Worm (Caenorhabditis elegans) whole organism, L4 larva: ENCODE measurements around the gene ZC116.1.
A peak's percentile ranks its signal among the peaks of the same experiment; 100 is the strongest.

Experiments used
- F10B5.3 ChIP-seq: sonication (generic microtip); optimal IDR thresholded peaks from 2 replicates; lab custom pipeline; 2016; ENCODE audit warnings: mild to moderate bottlenecking, missing genetic modification characterization, missing compliant biosample characterization
- F26F4.8 ChIP-seq: fragments of 200-800 bp; sonication (Bioruptor generic); conservative IDR thresholded peaks from 2 replicates; pipeline ENCODE4 v1.3.6; 2022; ENCODE audit warnings: missing genetic modification characterization, missing compliant biosample characterization
- Y105C5A.15 ChIP-seq: fragments of 200-800 bp; sonication (Bioruptor generic); IDR thresholded peaks from 2 replicates; pipeline ENCODE4 v1.3.6; 2022; ENCODE audit warnings: missing genetic modification characterization, missing compliant biosample characterization
- Y48G9A.11 ChIP-seq: fragments of 200-800 bp; sonication (Bioruptor generic); IDR thresholded peaks from 2 replicates; pipeline ENCODE4 v1.3.6; 2022; ENCODE audit warnings: missing genetic modification reagents, missing genetic modification characterization, missing compliant biosample characterization
- Y75B8A.6 ChIP-seq: fragments of 200-800 bp; sonication (Bioruptor generic); IDR thresholded peaks from 2 replicates; pipeline ENCODE4 v1.3.6; 2022; ENCODE audit warnings: missing genetic modification reagents, missing genetic modification characterization, missing compliant biosample characterization
- ZK546.5 ChIP-seq, 2 experiments: sonication (generic microtip); optimal IDR thresholded peaks; 2 replicates each; lab custom pipeline; 2017; ENCODE audit warnings: missing biosample characterization in 2 of 2, missing genetic modification characterization in 2 of 2
- aha-1 ChIP-seq: fragments of 150-350 bp; peaks from one replicate; lab custom pipeline; 2014; ENCODE audit warnings: missing biosample characterization, missing genetic modification characterization
- aly-2 ChIP-seq: sonication (generic microtip); optimal IDR thresholded peaks from 2 replicates; lab custom pipeline; 2018; ENCODE audit warnings: missing biosample characterization, missing genetic modification characterization
- arid-1 ChIP-seq: fragments of 200-800 bp; sonication (Bioruptor generic); conservative IDR thresholded peaks from 2 replicates; pipeline ENCODE4 v1.3.6; 2022; ENCODE audit warnings: missing genetic modification reagents, missing genetic modification characterization, missing compliant biosample characterization
- ceh-44 ChIP-seq: fragments of 200-800 bp; sonication (Bioruptor generic); IDR thresholded peaks from 2 replicates; pipeline ENCODE4 v1.3.6; 2022; ENCODE audit warnings: missing genetic modification reagents, missing genetic modification characterization, missing compliant biosample characterization
- ceh-62 ChIP-seq: sonication (generic microtip); optimal IDR thresholded peaks from 2 replicates; lab custom pipeline; 2017; ENCODE audit warnings: missing biosample characterization, missing genetic modification characterization
- ceh-82 ChIP-seq: sonication (generic microtip); optimal IDR thresholded peaks from 2 replicates; lab custom pipeline; 2017; ENCODE audit warnings: missing biosample characterization, missing genetic modification characterization
- ctbp-1 ChIP-seq: fragments of 200-800 bp; sonication (Bioruptor generic); IDR thresholded peaks from 2 replicates; pipeline ENCODE4 v1.3.6; 2022; ENCODE audit warnings: missing genetic modification reagents, missing genetic modification characterization, missing compliant biosample characterization
- dve-1 ChIP-seq: sonication (generic microtip); optimal IDR thresholded peaks from 2 replicates; lab custom pipeline; 2017; ENCODE audit warnings: antibody characterized with exemption, mild to moderate bottlenecking, missing genetic modification characterization, missing compliant biosample characterization; ENCODE audit not compliant: insufficient read depth
- egl-27 ChIP-seq: sonication (generic microtip); optimal IDR thresholded peaks from 3 replicates; lab custom pipeline; 2017; ENCODE audit warnings: missing biosample characterization, missing genetic modification reagents, missing genetic modification characterization
- egl-43 ChIP-seq: fragments of 200-800 bp; sonication (Bioruptor generic); IDR thresholded peaks from 2 replicates; pipeline ENCODE4 v1.3.6; 2022; ENCODE audit warnings: missing genetic modification reagents, missing genetic modification characterization, missing compliant biosample characterization
- fkh-10 ChIP-seq: fragments of 150-350 bp; optimal IDR thresholded peaks from 2 replicates; lab custom pipeline; 2014; ENCODE audit warnings: missing biosample characterization, missing genetic modification reagents, missing genetic modification characterization
- hmg-1.1 ChIP-seq: fragments of 200-800 bp; sonication (Bioruptor generic); IDR thresholded peaks from 2 replicates; pipeline ENCODE4 v1.3.6; 2022; ENCODE audit warnings: missing genetic modification reagents, missing genetic modification characterization, missing compliant biosample characterization
- lin-1 ChIP-seq: fragments of 200-800 bp; sonication (Bioruptor generic); IDR thresholded peaks from 2 replicates; pipeline ENCODE4 v1.3.6; 2022; ENCODE audit warnings: missing genetic modification reagents, missing genetic modification characterization, missing compliant biosample characterization
- lin-15B ChIP-seq: fragments of 150-350 bp; sonication (generic microtip); optimal IDR thresholded peaks from 3 replicates; lab custom pipeline; 2014; ENCODE audit warnings: missing biosample characterization, missing genetic modification characterization
- lin-29 ChIP-seq: fragments of 200-800 bp; sonication (Bioruptor generic); IDR thresholded peaks from 2 replicates; pipeline ENCODE4 v1.3.6; 2022; ENCODE audit warnings: missing genetic modification reagents, missing genetic modification characterization, missing compliant biosample characterization
- lir-3 ChIP-seq: sonication (generic microtip); optimal IDR thresholded peaks from 2 replicates; lab custom pipeline; 2016; ENCODE audit warnings: mild to moderate bottlenecking, missing genetic modification characterization, missing compliant biosample characterization
- lsy-2 ChIP-seq, 2 experiments: fragments of 150-350 bp in 1 of 2; sonication (generic microtip) in 1 of 2; optimal IDR thresholded peaks; 2 replicates each; lab custom pipeline; 2014 to 2017; ENCODE audit warnings: missing biosample characterization in 2 of 2, missing genetic modification characterization in 2 of 2
- madf-9 ChIP-seq: fragments of 200-800 bp; sonication (Bioruptor generic); conservative IDR thresholded peaks from 2 replicates; pipeline ENCODE4 v1.3.6; 2022; ENCODE audit warnings: missing genetic modification reagents, missing genetic modification characterization, missing compliant biosample characterization
- mdt-29 ChIP-seq: fragments of 200-800 bp; sonication (Bioruptor generic); IDR thresholded peaks from 2 replicates; pipeline ENCODE4 v1.3.6; 2022; ENCODE audit warnings: missing genetic modification reagents, missing genetic modification characterization, missing compliant biosample characterization
- mes-2 ChIP-seq: sonication (generic microtip); optimal IDR thresholded peaks from 2 replicates; lab custom pipeline; 2016; ENCODE audit warnings: missing genotype, mild to moderate bottlenecking, missing genetic modification characterization, missing compliant biosample characterization; ENCODE audit not compliant: poor library complexity, severe bottlenecking
- mxl-2 ChIP-seq: fragments of 200-800 bp; sonication (Bioruptor generic); conservative IDR thresholded peaks from 2 replicates; pipeline ENCODE4 v1.3.6; 2022; ENCODE audit warnings: missing genetic modification reagents, missing genetic modification characterization, missing compliant biosample characterization
- mxl-3 ChIP-seq: fragments of 200-800 bp; sonication (Bioruptor generic); optimal IDR thresholded peaks from 2 replicates; lab custom pipeline; 2018; ENCODE audit warnings: mild to moderate bottlenecking, missing genetic modification characterization, missing compliant biosample characterization
- nhr-10 ChIP-seq: fragments of 150-350 bp; optimal IDR thresholded peaks from 2 replicates; lab custom pipeline; 2014; ENCODE audit warnings: missing biosample characterization, missing genetic modification characterization
- nhr-102 ChIP-seq: sonication (generic microtip); optimal IDR thresholded peaks from 2 replicates; lab custom pipeline; 2016; ENCODE audit warnings: mild to moderate bottlenecking, missing genetic modification characterization, moderate library complexity, missing compliant biosample characterization
- nhr-25 ChIP-seq: sonication (generic microtip); optimal IDR thresholded peaks from 2 replicates; lab custom pipeline; 2017; ENCODE audit warnings: missing genetic modification characterization, mild to moderate bottlenecking, missing compliant biosample characterization, antibody characterized with exemption, moderate library complexity, borderline replicate concordance; ENCODE audit not compliant: insufficient read depth
- nhr-28 ChIP-seq: fragments of 150-350 bp; optimal IDR thresholded peaks from 2 replicates; lab custom pipeline; 2014; ENCODE audit warnings: missing biosample characterization, missing genetic modification characterization
- nhr-41 ChIP-seq: fragments of 200-800 bp; sonication (Bioruptor generic); IDR thresholded peaks from 2 replicates; pipeline ENCODE4 v1.3.6; 2022; ENCODE audit warnings: missing genetic modification reagents, missing genetic modification characterization, missing compliant biosample characterization
- nhr-6 ChIP-seq: fragments of 150-350 bp; optimal IDR thresholded peaks from 2 replicates; lab custom pipeline; 2014; ENCODE audit warnings: missing biosample characterization, missing genetic modification characterization
- nhr-76 ChIP-seq: fragments of 150-350 bp; optimal IDR thresholded peaks from 2 replicates; lab custom pipeline; 2014; ENCODE audit warnings: missing biosample characterization, missing genetic modification characterization
- pqm-1 ChIP-seq: sonication (generic microtip); optimal IDR thresholded peaks from 2 replicates; lab custom pipeline; 2017; ENCODE audit warnings: missing biosample characterization, missing genetic modification characterization
- sdz-12 ChIP-seq: fragments of 200-800 bp; sonication (Bioruptor generic); optimal IDR thresholded peaks from 2 replicates; lab custom pipeline; 2018; ENCODE audit warnings: mild to moderate bottlenecking, missing genetic modification characterization, missing compliant biosample characterization
- set-16 ChIP-seq: fragments of 200-800 bp; sonication (Bioruptor generic); IDR thresholded peaks from 2 replicates; pipeline ENCODE4 v1.3.6; 2022; ENCODE audit warnings: missing genetic modification reagents, missing genetic modification characterization, missing compliant biosample characterization
- snpc-4 ChIP-seq: fragments of 150-350 bp; optimal IDR thresholded peaks from 2 replicates; lab custom pipeline; 2014; ENCODE audit warnings: missing biosample characterization, missing genetic modification characterization
- spr-1 ChIP-seq: sonication (generic microtip); optimal IDR thresholded peaks from 2 replicates; lab custom pipeline; 2016; ENCODE audit warnings: mild to moderate bottlenecking, missing genetic modification characterization, missing compliant biosample characterization
- unc-39 ChIP-seq: sonication (generic microtip); optimal IDR thresholded peaks from 2 replicates; lab custom pipeline; 2017; ENCODE audit warnings: missing biosample characterization, missing genetic modification characterization
- unc-62 ChIP-seq, 3 experiments: fragments of 150-350 bp in 1 of 3; sonication (generic microtip); optimal IDR thresholded peaks in 2 of 3; peaks in 1 of 3; 1 replicate in 1 of 3; 2 replicates in 2 of 3; lab custom pipeline; 2014 to 2017; ENCODE audit warnings: missing biosample characterization in 3 of 3, missing genetic modification characterization in 3 of 3, missing genetic modification reagents in 3 of 3, missing genotype in 1 of 3
- zag-1 ChIP-seq: fragments of 150-350 bp; optimal IDR thresholded peaks from 2 replicates; lab custom pipeline; 2014; ENCODE audit warnings: missing biosample characterization, missing genetic modification characterization

Gene ZC116.1

DNA sequence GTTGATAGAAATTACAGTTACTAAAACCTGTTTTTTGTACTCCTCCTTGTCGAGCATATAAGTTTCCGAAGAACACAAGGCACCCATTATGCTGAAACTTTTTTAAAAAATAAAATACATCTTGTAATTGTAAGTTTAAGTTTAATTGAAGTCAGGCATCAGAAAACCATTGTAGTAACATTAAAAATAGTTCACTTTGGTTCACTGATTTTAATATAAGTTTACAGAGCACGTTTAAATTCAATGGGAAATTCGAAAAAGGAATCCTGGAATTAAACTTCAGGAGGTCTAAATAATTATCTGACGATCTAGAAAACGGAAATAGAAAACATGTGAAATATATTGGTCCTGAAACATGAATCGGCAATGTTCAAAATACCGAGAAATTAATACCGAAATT is 30.8 kb downstream of the ZC116.1 start, which contains the start of gene gpa-8:
TSS of gene gpa-8 (minus strand) at position 101 of the 400 bp plus-strand sequence.
- TF ChIP-seq Y105C5A.15 (GFP tag; lab: Robert Waterston, UW): no peak
- no peak for TF ChIP-seq aha-1 (tag; lab: Kevin White, UChicago)
- TF ChIP-seq lin-29 (GFP tag; lab: Robert Waterston, UW): no peak
- TF ChIP-seq nhr-28 (tag; lab: Kevin White, UChicago): no peak
- TF ChIP-seq Y75B8A.6 (GFP tag; lab: Robert Waterston, UW): no peak
- no peak for TF ChIP-seq lir-3 (tag; lab: Kevin White, UChicago)
- no peak for TF ChIP-seq Y48G9A.11 (GFP tag; lab: Robert Waterston, UW)

- TF ChIP-seq ZK546.5 (tag; optimal IDR thresholded peaks at IDR 0.05; lab: Kevin White, UChicago) (no peak), set-16 (no peak), unc-39 (no peak), ceh-62 (tag; lab: Kevin White, UChicago) (no peak), aly-2 (tag; lab: Kevin White, UChicago) (no peak), Y48G9A.11 (GFP tag; lab: Robert Waterston, UW) (no peak), hmg-1.1 (GFP tag; lab: Robert Waterston, UW) (no peak)
Measured at ce11 chrV:12644500-12644899, 34.9 kb downstream of the ZC116.1 start, which contains the start of gene F56H9.8. Gene F56H9.8 (plus strand): TSS chrV:12644800.

ce11 chrV:12649213-12649612 is 39.6 kb downstream of the ZC116.1 start, which contains the start of gene gpa-9:
Gene gpa-9 (minus strand): TSS chrV:12649313.
- no peak for TF ChIP-seq nhr-76
- TF ChIP-seq ZK546.5 (tag; optimal IDR thresholded peaks at IDR 0.05; lab: Kevin White, UChicago): no peak
- TF ChIP-seq F10B5.3: no peak
- TF ChIP-seq madf-9 (GFP tag; lab: Robert Waterston, UW): no peak
- TF ChIP-seq zag-1 (tag; lab: Kevin White, UChicago): no peak
- TF ChIP-seq unc-62 (GFP tag; optimal IDR thresholded peaks at IDR 0.05 in 1 of 2; lab: Kevin White, UChicago): no peak
- TF ChIP-seq unc-62 (tag; optimal IDR thresholded peaks at IDR 0.05; lab: Kevin White, UChicago): no peak
- no peak for TF ChIP-seq lin-15B
- no peak for TF ChIP-seq mxl-2 (GFP tag; lab: Robert Waterston, UW)
- TF ChIP-seq nhr-41 (GFP tag; lab: Robert Waterston, UW): no peak
- TF ChIP-seq dve-1 (tag; lab: Kevin White, UChicago): no peak
- TF ChIP-seq nhr-10 (tag; lab: Kevin White, UChicago): no peak
- TF ChIP-seq fkh-10 (GFP tag; lab: Kevin White, UChicago): no peak
- TF ChIP-seq Y48G9A.11 (GFP tag; lab: Robert Waterston, UW): no peak
- TF ChIP-seq ctbp-1 (GFP tag; lab: Robert Waterston, UW): no peak
- no peak for TF ChIP-seq sdz-12 (GFP tag; lab: Kevin White, UChicago)
- no peak for TF ChIP-seq egl-43 (GFP tag; lab: Robert Waterston, UW)
- no peak for TF ChIP-seq ceh-82 (tag; lab: Kevin White, UChicago)
- TF ChIP-seq mdt-29: no peak
- no peak for TF ChIP-seq Y75B8A.6 (GFP tag; lab: Robert Waterston, UW)
- TF ChIP-seq ceh-44 (GFP tag; lab: Robert Waterston, UW): no peak

ce11 chrV:12649636-12650035 is 40.0 kb downstream of the ZC116.1 start, which contains the start of gene lin-25:
Gene lin-25 (plus strand): TSS chrV:12649925.
- TF ChIP-seq egl-27 (tag; lab: Kevin White, UChicago) (no peak), nhr-102 (tag; lab: Kevin White, UChicago) (no peak), nhr-6 (tag; lab: Kevin White, UChicago) (peak; percentile 36), lsy-2 (tag; optimal IDR thresholded peaks at IDR 0.05; lab: Kevin White, UChicago) (peak in 1 of 2 experiments; percentile 54), lin-15B (no peak), ZK546.5 (tag; optimal IDR thresholded peaks at IDR 0.05; lab: Kevin White, UChicago) (no peak), mxl-3 (GFP tag; lab: Kevin White, UChicago) (peak; percentile 52), pqm-1 (tag; lab: Kevin White, UChicago) (peak; percentile 27), lin-1 (no peak), nhr-28 (tag; lab: Kevin White, UChicago) (peak; percentile 57), snpc-4 (tag; lab: Kevin White, UChicago) (no peak), spr-1 (tag; lab: Kevin White, UChicago) (no peak), mes-2 (tag; lab: Kevin White, UChicago) (no peak), nhr-25 (no peak), F26F4.8 (GFP tag; lab: Robert Waterston, UW) (no peak), arid-1 (GFP tag; lab: Robert Waterston, UW) (no peak), lin-29 (GFP tag; lab: Robert Waterston, UW) (no peak)
